Worm (Caenorhabditis elegans): ENCODE results near the gene C27D6.3.

ce11 chrII:5163283-5163682, 11.0 kb downstream of the C27D6.3 start, which contains the start of gene srb-5:
- TF ChIP-seq lin-13 (GFP tag; optimal IDR thresholded peaks at IDR 0.05) (no peak), zag-1 (tag; optimal IDR thresholded peaks at IDR 0.05) (no peak), ama-1 (optimal IDR thresholded peaks at IDR 0.05) (no peak), ctbp-1 (GFP tag; IDR thresholded peaks at IDR 0.05) (no peak), dmd-8 (GFP tag; IDR thresholded peaks at IDR 0.05) (no peak), aly-2 (tag; optimal IDR thresholded peaks at IDR 0.05) (no peak), nhr-28 (tag; optimal IDR thresholded peaks at IDR 0.05) (no peak), R02D3.7 (tag; optimal IDR thresholded peaks at IDR 0.05) (no peak), ztf-11 (tag; optimal IDR thresholded peaks at IDR 0.05) (no peak)

Data from whole organism, L4 larva.